Fruit fly (Drosophila melanogaster) whole organism, embryonic: ENCODE data around the gene smo.
A peak's percentile ranks its signal among the peaks of the same experiment; 100 is the strongest.

Source experiments
- ATbp ChIP-seq: fragments of 200-800 bp; sonication (Bioruptor generic); optimal IDR thresholded peaks from 2 replicates; lab custom pipeline; 2017; ENCODE audit warnings: missing biosample characterization, mild to moderate bottlenecking, missing genetic modification characterization, missing genetic modification reagents
- Ada2b ChIP-seq: fragments of 200-800 bp; sonication (Bioruptor generic); IDR thresholded peaks from 2 replicates; pipeline ENCODE4 v1.3.6; 2022; ENCODE audit warnings: missing biosample characterization, missing genetic modification characterization
- B-H1 ChIP-seq: fragments of 200-800 bp; sonication (Bioruptor generic); IDR thresholded peaks from 3 replicates; pipeline ENCODE4 v1.3.6; 2022; ENCODE audit warnings: missing biosample characterization, missing genetic modification characterization
- CG11695 ChIP-seq: fragments of 200-800 bp; sonication (Bioruptor generic); IDR thresholded peaks from 3 replicates; pipeline ENCODE4 v1.3.6; 2022; ENCODE audit warnings: missing biosample characterization, missing genetic modification characterization
- CG12391 ChIP-seq: fragments of 200-800 bp; sonication (Bioruptor generic); optimal IDR thresholded peaks from 3 replicates; lab custom pipeline; 2018; ENCODE audit warnings: missing biosample characterization, mild to moderate bottlenecking, missing genetic modification characterization, moderate library complexity
- CG13296 ChIP-seq: fragments of 200-800 bp; sonication (Bioruptor generic); optimal IDR thresholded peaks from 3 replicates; lab custom pipeline; 2018; ENCODE audit warnings: missing biosample characterization, mild to moderate bottlenecking, missing genetic modification characterization
- CG13424 ChIP-seq: fragments of 200-800 bp; sonication (Bioruptor generic); optimal IDR thresholded peaks from 2 replicates; lab custom pipeline; 2019; ENCODE audit warnings: missing biosample characterization, mild to moderate bottlenecking, missing genetic modification characterization, moderate library complexity
- CG14965 ChIP-seq: fragments of 200-800 bp; sonication (Bioruptor generic); optimal IDR thresholded peaks from 2 replicates; lab custom pipeline; 2016; ENCODE audit warnings: missing biosample characterization, missing genetic modification characterization, borderline replicate concordance
- CG15011 ChIP-seq: fragments of 200-800 bp; sonication (Bioruptor generic); optimal IDR thresholded peaks from 3 replicates; lab custom pipeline; 2018; ENCODE audit warnings: missing biosample characterization, mild to moderate bottlenecking, missing genetic modification characterization
- CG1603 ChIP-seq: fragments of 200-800 bp; sonication (Bioruptor generic); optimal IDR thresholded peaks from 2 replicates; lab custom pipeline; 2019; ENCODE audit warnings: missing biosample characterization, mild to moderate bottlenecking, missing genetic modification characterization, moderate library complexity
- CG1647 ChIP-seq: fragments of 200-800 bp; sonication (Bioruptor generic); optimal IDR thresholded peaks from 3 replicates; lab custom pipeline; 2016; ENCODE audit warnings: missing biosample characterization, missing genetic modification characterization
- CG17359 ChIP-seq: fragments of 200-800 bp; sonication (Bioruptor generic); optimal IDR thresholded peaks from 3 replicates; lab custom pipeline; 2018; ENCODE audit warnings: missing biosample characterization, mild to moderate bottlenecking, missing genetic modification characterization, moderate library complexity
- CG17361 ChIP-seq: fragments of 200-800 bp; sonication (Bioruptor generic); IDR thresholded peaks from 3 replicates; pipeline ENCODE4 v1.3.6; 2022; ENCODE audit warnings: missing biosample characterization, missing genetic modification characterization
- CG17385 ChIP-seq: fragments of 200-800 bp; sonication (Bioruptor generic); optimal IDR thresholded peaks from 3 replicates; lab custom pipeline; 2018; ENCODE audit warnings: missing biosample characterization, mild to moderate bottlenecking, missing genetic modification characterization
- CG18599 ChIP-seq: fragments of 200-800 bp; sonication (Bioruptor generic); optimal IDR thresholded peaks from 3 replicates; lab custom pipeline; 2017; ENCODE audit warnings: missing biosample characterization, missing genetic modification characterization, mild to moderate bottlenecking, moderate library complexity, missing genetic modification reagents
- CG18619 ChIP-seq: fragments of 200-800 bp; sonication (Bioruptor generic); optimal IDR thresholded peaks from 3 replicates; lab custom pipeline; 2017; ENCODE audit warnings: missing biosample characterization, mild to moderate bottlenecking, missing genetic modification characterization
- CG2120 ChIP-seq: fragments of 200-800 bp; sonication (Bioruptor generic); optimal IDR thresholded peaks from 3 replicates; lab custom pipeline; 2016; ENCODE audit warnings: missing biosample characterization, missing genetic modification characterization
- CG2129 ChIP-seq: fragments of 200-800 bp; sonication (Bioruptor generic); IDR thresholded peaks from 2 replicates; pipeline ENCODE4 v1.3.6; 2022; ENCODE audit warnings: missing biosample characterization, missing genetic modification characterization; ENCODE audit not compliant: partially characterized antibody
- CG2202 ChIP-seq: fragments of 200-800 bp; sonication (Bioruptor generic); optimal IDR thresholded peaks from 2 replicates; lab custom pipeline; 2018; ENCODE audit warnings: missing biosample characterization, mild to moderate bottlenecking, missing genetic modification characterization
- CG2712 ChIP-seq: fragments of 200-800 bp; optimal IDR thresholded peaks from 3 replicates; lab custom pipeline; 2019; ENCODE audit warnings: missing biosample characterization, mild to moderate bottlenecking, missing genetic modification characterization, moderate library complexity
- CG32532 ChIP-seq: fragments of 200-800 bp; sonication (Bioruptor generic); IDR thresholded peaks from 2 replicates; pipeline ENCODE4 v1.3.6; 2022; ENCODE audit warnings: missing biosample characterization, missing genetic modification characterization
- CG33213 ChIP-seq: fragments of 200-800 bp; sonication (Bioruptor generic); optimal IDR thresholded peaks from 3 replicates; lab custom pipeline; 2016; ENCODE audit warnings: missing biosample characterization, missing genetic modification characterization
- CG3847 ChIP-seq: fragments of 200-800 bp; sonication (Bioruptor generic); IDR thresholded peaks from 2 replicates; pipeline ENCODE4 v1.3.6; 2022; ENCODE audit warnings: missing biosample characterization, missing genetic modification characterization
- CG4707 ChIP-seq: fragments of 200-800 bp; sonication (Bioruptor generic); optimal IDR thresholded peaks from 2 replicates; lab custom pipeline; 2018; ENCODE audit warnings: missing biosample characterization, mild to moderate bottlenecking, missing genetic modification characterization, moderate library complexity
- CG6254 ChIP-seq: fragments of 200-800 bp; sonication (Bioruptor generic); optimal IDR thresholded peaks from 3 replicates; lab custom pipeline; 2017; ENCODE audit warnings: mild to moderate bottlenecking, missing biosample characterization, missing genetic modification reagents, missing genetic modification characterization
- CG7271 ChIP-seq: fragments of 200-800 bp; sonication (Bioruptor generic); optimal IDR thresholded peaks from 2 replicates; lab custom pipeline; 2018; ENCODE audit warnings: missing biosample characterization, mild to moderate bottlenecking, missing genetic modification characterization, moderate library complexity
- CG9609 ChIP-seq: fragments of 200-800 bp; sonication (Bioruptor generic); optimal IDR thresholded peaks from 3 replicates; lab custom pipeline; 2016; ENCODE audit warnings: missing biosample characterization, missing genetic modification characterization
- CTCF ChIP-seq: fragments of 200-800 bp; sonication (Bioruptor generic); optimal IDR thresholded peaks from 2 replicates; lab custom pipeline; 2017; ENCODE audit warnings: missing biosample characterization, mild to moderate bottlenecking, missing genetic modification characterization, moderate library complexity
- Deaf1 ChIP-seq: fragments of 200-800 bp; optimal IDR thresholded peaks from 3 replicates; lab custom pipeline; 2019; ENCODE audit warnings: missing biosample characterization, mild to moderate bottlenecking, missing genetic modification characterization, moderate library complexity
- Dll ChIP-seq: fragments of 200-800 bp; sonication (Bioruptor generic); IDR thresholded peaks from 4 replicates; pipeline ENCODE4 v1.3.6; 2022; ENCODE audit warnings: missing biosample characterization, missing genetic modification characterization; ENCODE audit not compliant: partially characterized antibody
- MESR4 ChIP-seq: fragments of 200-800 bp; sonication (Bioruptor generic); optimal IDR thresholded peaks from 2 replicates; lab custom pipeline; 2018; ENCODE audit warnings: missing biosample characterization, mild to moderate bottlenecking, missing genetic modification characterization, moderate library complexity
- NC2β ChIP-seq: fragments of 200-800 bp; sonication (Bioruptor generic); optimal IDR thresholded peaks from 2 replicates; lab custom pipeline; 2016; ENCODE audit warnings: missing biosample characterization, missing genetic modification characterization
- Nf-YC ChIP-seq: fragments of 200-800 bp; optimal IDR thresholded peaks from 3 replicates; lab custom pipeline; 2019; ENCODE audit warnings: missing biosample characterization, mild to moderate bottlenecking, missing genetic modification characterization, moderate library complexity
- NfI ChIP-seq: fragments of 200-800 bp; sonication (Bioruptor generic); optimal IDR thresholded peaks from 3 replicates; lab custom pipeline; 2018; ENCODE audit warnings: missing biosample characterization, mild to moderate bottlenecking, missing genetic modification characterization, moderate library complexity
- Six4 ChIP-seq: fragments of 200-800 bp; sonication (Bioruptor generic); optimal IDR thresholded peaks from 2 replicates; lab custom pipeline; 2016; ENCODE audit warnings: missing biosample characterization, missing genetic modification characterization
- aop ChIP-seq: fragments of 200-800 bp; sonication (Bioruptor generic); IDR thresholded peaks from 2 replicates; pipeline ENCODE4 v1.3.6; 2022; ENCODE audit warnings: missing biosample characterization, missing genetic modification characterization
- chif ChIP-seq, 2 experiments: fragments of 200-800 bp; sonication (Bioruptor generic); optimal IDR thresholded peaks; 3 replicates each; lab custom pipeline; 2016; ENCODE audit warnings: missing biosample characterization in 2 of 2, missing genetic modification characterization in 2 of 2
- fd3F ChIP-seq: fragments of 200-800 bp; sonication (Bioruptor generic); optimal IDR thresholded peaks from 2 replicates; lab custom pipeline; 2018; ENCODE audit warnings: missing biosample characterization, mild to moderate bottlenecking, missing genetic modification characterization, moderate library complexity
- fru ChIP-seq: fragments of >200 bp; optimal IDR thresholded peaks from 2 replicates; lab custom pipeline; 2017
- grau ChIP-seq: fragments of 200-800 bp; optimal IDR thresholded peaks from 3 replicates; lab custom pipeline; 2019; ENCODE audit warnings: missing biosample characterization, mild to moderate bottlenecking, missing genetic modification characterization, moderate library complexity
- gro ChIP-seq: fragments of 200-800 bp; sonication (Bioruptor generic); optimal IDR thresholded peaks from 2 replicates; lab custom pipeline; 2016; ENCODE audit warnings: missing biosample characterization, missing genetic modification characterization
- hkb ChIP-seq, 2 experiments: fragments of 200-800 bp in 1 of 2; fragments of >200 bp in 1 of 2; sonication (Bioruptor generic) in 1 of 2; IDR thresholded peaks in 1 of 2; optimal IDR thresholded peaks in 1 of 2; 2 replicates each; pipeline versions ENCODE4 v1.3.6 to Lab custom; 2017 to 2022; ENCODE audit warnings: missing biosample characterization in 1 of 2, missing genetic modification characterization in 1 of 2
- jigr1 ChIP-seq: fragments of 200-800 bp; sonication (Bioruptor generic); IDR thresholded peaks from 3 replicates; pipeline ENCODE4 v1.3.6; 2022; ENCODE audit warnings: missing biosample characterization, missing genetic modification characterization
- kah ChIP-seq: fragments of 200-800 bp; sonication (Bioruptor generic); optimal IDR thresholded peaks from 2 replicates; lab custom pipeline; 2018; ENCODE audit warnings: missing biosample characterization, mild to moderate bottlenecking, missing genetic modification characterization
- kni ChIP-seq: fragments of 200-800 bp; sonication (Bioruptor generic); optimal IDR thresholded peaks from 3 replicates; lab custom pipeline; 2017; ENCODE audit warnings: mild to moderate bottlenecking, missing biosample characterization, missing genetic modification reagents, missing genetic modification characterization
- mirr ChIP-seq: fragments of 200-800 bp; sonication (Bioruptor generic); optimal IDR thresholded peaks from 3 replicates; lab custom pipeline; 2018; ENCODE audit warnings: missing biosample characterization, mild to moderate bottlenecking, missing genetic modification characterization
- pita ChIP-seq: fragments of 200-800 bp; sonication (Bioruptor generic); optimal IDR thresholded peaks from 2 replicates; lab custom pipeline; 2017; ENCODE audit warnings: missing biosample characterization, mild to moderate bottlenecking, missing genetic modification characterization
- pum ChIP-seq: fragments of 200-800 bp; sonication (Bioruptor generic); optimal IDR thresholded peaks from 2 replicates; lab custom pipeline; 2016; ENCODE audit warnings: missing biosample characterization, missing genetic modification characterization
- sqz ChIP-seq: fragments of 200-800 bp; sonication (Bioruptor generic); optimal IDR thresholded peaks from 3 replicates; lab custom pipeline; 2018; ENCODE audit warnings: missing biosample characterization, mild to moderate bottlenecking, missing genetic modification characterization
- tna ChIP-seq: fragments of 200-800 bp; sonication (Bioruptor generic); IDR thresholded peaks from 2 replicates; pipeline ENCODE4 v1.3.6; 2022; ENCODE audit warnings: missing biosample characterization, missing genetic modification characterization; ENCODE audit not compliant: partially characterized antibody

Gene smo

dm6 chr2L:283071-283482 lies 5.7 kb downstream of the smo start, which contains the start of gene CG11601 (continued):
- TF ChIP-seq gro (GFP tag; lab: Kevin White, UChicago) (peak; percentile 21), CG6254 (GFP tag; lab: Kevin White, UChicago) (no peak), CG32532 (GFP tag; lab: Robert Waterston, UW) (0 out of 2 replicates have a peak, but pooled peaks have one; percentile 37), jigr1 (no peak), CG2129 (no peak), kni (peak; percentile 24), hkb (optimal IDR thresholded peaks at IDR 0.05; lab: Kevin White, UChicago) (peak; percentile 55), hkb (GFP tag; IDR thresholded peaks at IDR 0.05; lab: Robert Waterston, UW) (no peak), Ada2b (no peak), CG2120 (GFP tag; lab: Kevin White, UChicago) (peak; percentile 60), CG3847 (GFP tag; lab: Robert Waterston, UW) (peak; percentile 43; the same call in 1 of the 2 replicates), CG2202 (tag; lab: Kevin White, UChicago) (no peak), Dll (no peak), Six4 (no peak), pita (GFP tag; lab: Kevin White, UChicago) (no peak), CG15011 (GFP tag; lab: Kevin White, UChicago) (no peak), CG17361 (peak; percentile 59; the same call in 1 of the 3 replicates), aop (GFP tag; lab: Robert Waterston, UW) (no peak), kah (no peak), NfI (GFP tag; lab: Kevin White, UChicago) (peak; percentile 28), chif (GFP tag; optimal IDR thresholded peaks at IDR 0.05; lab: Kevin White, UChicago) (peak in 1 of 2 experiments; percentile 13), CTCF (GFP tag; lab: Kevin White, UChicago) (peak; percentile 80), CG17359 (tag; lab: Kevin White, UChicago) (peak; percentile 20), CG7271 (tag; lab: Kevin White, UChicago) (no peak), grau (tag; lab: Kevin White, UChicago) (peak; percentile 40), CG18619 (no peak), CG13296 (GFP tag; lab: Kevin White, UChicago) (no peak), CG11695 (0 out of 3 replicates have a peak, but pooled peaks have one; percentile 25), CG1603 (peak; percentile 62), CG1647 (no peak), B-H1 (GFP tag; lab: Robert Waterston, UW) (no peak), sqz (GFP tag; lab: Kevin White, UChicago) (no peak), ATbp (no peak), pum (no peak), Deaf1 (tag; lab: Kevin White, UChicago) (no peak), Nf-YC (tag; lab: Kevin White, UChicago) (peak; percentile 23), CG12391 (tag; lab: Kevin White, UChicago) (peak; percentile 36), NC2β (GFP tag; lab: Kevin White, UChicago) (peak; percentile 37), CG4707 (GFP tag; lab: Kevin White, UChicago) (no peak), CG2712 (tag; lab: Kevin White, UChicago) (peak; percentile 46), tna (GFP tag; lab: Robert Waterston, UW) (no peak), CG33213 (GFP tag; lab: Kevin White, UChicago) (peak; percentile 47), CG9609 (GFP tag; lab: Kevin White, UChicago) (peak; percentile 52), CG17385 (no peak), fru (lab: Kevin White, UChicago) (no peak), fd3F (GFP tag; lab: Kevin White, UChicago) (peak; percentile 2), CG18599 (GFP tag; lab: Kevin White, UChicago) (no peak), CG14965 (GFP tag; lab: Kevin White, UChicago) (no peak), MESR4 (GFP tag; lab: Kevin White, UChicago) (peak; percentile 30), mirr (GFP tag; lab: Kevin White, UChicago) (no peak), CG13424 (tag; lab: Kevin White, UChicago) (peak; percentile 58)
